Fruit fly (Drosophila melanogaster) whole organism, embryonic: Measurements from ENCODE around the gene w.
A peak's percentile ranks its signal among the peaks of the same experiment; 100 is the strongest.

Experiments
- Asciz ChIP-seq: fragments of 200-800 bp; sonication (Bioruptor generic); optimal IDR thresholded peaks from 2 replicates; lab custom pipeline; 2017; ENCODE audit warnings: missing biosample characterization, mild to moderate bottlenecking, missing genetic modification characterization, missing genetic modification reagents
- CG10209 ChIP-seq: fragments of 200-800 bp; sonication (Bioruptor generic); optimal IDR thresholded peaks from 3 replicates; lab custom pipeline; 2017; ENCODE audit warnings: missing biosample characterization, mild to moderate bottlenecking, missing genetic modification characterization, missing genetic modification reagents
- CG10366 ChIP-seq: fragments of 200-800 bp; sonication (Bioruptor generic); IDR thresholded peaks from 2 replicates; pipeline ENCODE4 v1.3.6; 2022; ENCODE audit warnings: missing biosample characterization, missing genetic modification characterization
- CG10543 ChIP-seq: fragments of 200-800 bp; sonication (Bioruptor generic); optimal IDR thresholded peaks from 3 replicates; lab custom pipeline; 2017; ENCODE audit warnings: missing biosample characterization, mild to moderate bottlenecking, missing genetic modification characterization, moderate library complexity
- CG11560 ChIP-seq: fragments of 200-800 bp; sonication (Bioruptor generic); IDR thresholded peaks from 3 replicates; pipeline ENCODE4 v1.3.6; 2022; ENCODE audit warnings: missing biosample characterization, missing genetic modification characterization
- CG12219 ChIP-seq: fragments of 200-800 bp; sonication (Bioruptor generic); optimal IDR thresholded peaks from 3 replicates; lab custom pipeline; 2018; ENCODE audit warnings: missing biosample characterization, mild to moderate bottlenecking, missing genetic modification characterization
- CG15073 ChIP-seq: fragments of 200-800 bp; sonication (Bioruptor generic); optimal IDR thresholded peaks from 2 replicates; lab custom pipeline; 2016; ENCODE audit warnings: missing biosample characterization, missing genetic modification characterization
- CG17829 ChIP-seq: fragments of 200-800 bp; optimal IDR thresholded peaks from 2 replicates; lab custom pipeline; 2019; ENCODE audit warnings: missing biosample characterization, mild to moderate bottlenecking, missing genetic modification characterization, moderate library complexity
- CG2116 ChIP-seq: fragments of 200-800 bp; sonication (Bioruptor generic); optimal IDR thresholded peaks from 3 replicates; lab custom pipeline; 2018; ENCODE audit warnings: missing biosample characterization, mild to moderate bottlenecking, missing genetic modification characterization
- CG33213 ChIP-seq: fragments of 200-800 bp; sonication (Bioruptor generic); optimal IDR thresholded peaks from 3 replicates; lab custom pipeline; 2016; ENCODE audit warnings: missing biosample characterization, missing genetic modification characterization
- CG3407 ChIP-seq: fragments of 200-800 bp; sonication (Bioruptor generic); optimal IDR thresholded peaks from 2 replicates; lab custom pipeline; 2018; ENCODE audit warnings: missing biosample characterization, mild to moderate bottlenecking, missing genetic modification characterization
- CG34224 ChIP-seq: fragments of 200-800 bp; sonication (Bioruptor generic); IDR thresholded peaks from 3 replicates; pipeline ENCODE4 v1.3.6; 2022; ENCODE audit warnings: missing biosample characterization, missing genetic modification characterization; ENCODE audit not compliant: partially characterized antibody
- CG6791 ChIP-seq: fragments of 200-800 bp; sonication (Bioruptor generic); IDR thresholded peaks from 3 replicates; pipeline ENCODE4 v1.3.6; 2022; ENCODE audit warnings: missing biosample characterization, missing genetic modification characterization; ENCODE audit not compliant: partially characterized antibody
- CG7963 ChIP-seq: fragments of 200-800 bp; sonication (Bioruptor generic); IDR thresholded peaks from 3 replicates; pipeline ENCODE4 v1.3.6; 2022; ENCODE audit warnings: missing biosample characterization, missing genetic modification characterization; ENCODE audit not compliant: partially characterized antibody
- CG7987 ChIP-seq: fragments of 200-800 bp; sonication (Bioruptor generic); optimal IDR thresholded peaks from 2 replicates; lab custom pipeline; 2018; ENCODE audit warnings: missing biosample characterization, mild to moderate bottlenecking, missing genetic modification characterization, moderate library complexity
- CG8281 ChIP-seq: fragments of 200-800 bp; sonication (Bioruptor generic); optimal IDR thresholded peaks from 2 replicates; lab custom pipeline; 2018; ENCODE audit warnings: missing biosample characterization, mild to moderate bottlenecking, missing genetic modification characterization, moderate library complexity
- CG9876 ChIP-seq: fragments of 200-800 bp; sonication (Bioruptor generic); optimal IDR thresholded peaks from 2 replicates; lab custom pipeline; 2016; ENCODE audit warnings: missing biosample characterization, missing genetic modification characterization
- CrebB ChIP-seq: fragments of 200-800 bp; sonication (Bioruptor generic); optimal IDR thresholded peaks from 3 replicates; lab custom pipeline; 2018; ENCODE audit warnings: missing biosample characterization, mild to moderate bottlenecking, missing genetic modification characterization
- E2f2 ChIP-seq: fragments of 200-800 bp; sonication (Bioruptor generic); IDR thresholded peaks from 2 replicates; pipeline ENCODE4 v1.3.6; 2022; ENCODE audit warnings: missing biosample characterization, missing genetic modification characterization
- Eip74EF ChIP-seq, 2 experiments: fragments of 200-800 bp in 1 of 2; fragments of >200 bp in 1 of 2; sonication (Bioruptor generic) in 1 of 2; optimal IDR thresholded peaks; 2 replicates each; lab custom pipeline; 2017 to 2019; ENCODE audit warnings: missing biosample characterization in 2 of 2, missing genetic modification characterization in 2 of 2, mild to moderate bottlenecking in 1 of 2, moderate library complexity in 1 of 2
- Ets65A ChIP-seq: fragments of 200-800 bp; sonication (Bioruptor generic); peaks from one replicate; lab custom pipeline; 2016; ENCODE audit warnings: missing biosample characterization, missing genetic modification characterization
- HLH54F ChIP-seq: fragments of 200-800 bp; sonication (Bioruptor generic); optimal IDR thresholded peaks from 3 replicates; lab custom pipeline; 2016; ENCODE audit warnings: missing biosample characterization, missing genetic modification characterization
- Hmr ChIP-seq: fragments of 200-800 bp; sonication (Bioruptor generic); optimal IDR thresholded peaks from 3 replicates; lab custom pipeline; 2017; ENCODE audit warnings: mild to moderate bottlenecking, missing biosample characterization, missing genetic modification reagents, missing genetic modification characterization
- Hr51 ChIP-seq, 2 experiments: fragments of 200-800 bp; sonication (Bioruptor generic); optimal IDR thresholded peaks; 2 replicates in 1 of 2; 3 replicates in 1 of 2; lab custom pipeline; 2016 to 2018; ENCODE audit warnings: missing biosample characterization in 2 of 2, missing genetic modification characterization in 2 of 2, mild to moderate bottlenecking in 1 of 2, moderate library complexity in 1 of 2
- MTF-1 ChIP-seq: fragments of 200-800 bp; sonication (Bioruptor generic); optimal IDR thresholded peaks from 2 replicates; lab custom pipeline; 2018; ENCODE audit warnings: missing biosample characterization, mild to moderate bottlenecking, missing genetic modification characterization, borderline replicate concordance
- NC2β ChIP-seq: fragments of 200-800 bp; sonication (Bioruptor generic); optimal IDR thresholded peaks from 2 replicates; lab custom pipeline; 2016; ENCODE audit warnings: missing biosample characterization, missing genetic modification characterization
- Opbp ChIP-seq: fragments of 200-800 bp; sonication (Bioruptor generic); IDR thresholded peaks from 3 replicates; pipeline ENCODE4 v1.3.6; 2022; ENCODE audit warnings: missing biosample characterization, missing genetic modification characterization; ENCODE audit not compliant: partially characterized antibody
- Rfx ChIP-seq: fragments of 200-800 bp; sonication (Bioruptor generic); IDR thresholded peaks from 2 replicates; pipeline ENCODE4 v1.3.6; 2022; ENCODE audit warnings: missing biosample characterization, missing genetic modification characterization
- Six4 ChIP-seq: fragments of 200-800 bp; sonication (Bioruptor generic); optimal IDR thresholded peaks from 2 replicates; lab custom pipeline; 2016; ENCODE audit warnings: missing biosample characterization, missing genetic modification characterization
- Sox100B ChIP-seq: fragments of 200-800 bp; sonication (Bioruptor generic); optimal IDR thresholded peaks from 3 replicates; lab custom pipeline; 2018; ENCODE audit warnings: missing biosample characterization, mild to moderate bottlenecking, missing genetic modification characterization
- Sry-δ ChIP-seq: fragments of 200-800 bp; sonication (Bioruptor generic); optimal IDR thresholded peaks from 2 replicates; lab custom pipeline; 2016; ENCODE audit warnings: missing biosample characterization, missing genetic modification characterization
- btn ChIP-seq: fragments of 200-800 bp; sonication (Bioruptor generic); optimal IDR thresholded peaks from 2 replicates; lab custom pipeline; 2016; ENCODE audit warnings: missing biosample characterization, missing genetic modification characterization
- chm ChIP-seq: fragments of 200-800 bp; sonication (Bioruptor generic); IDR thresholded peaks from 2 replicates; pipeline ENCODE4 v1.3.6; 2022; ENCODE audit warnings: missing biosample characterization, missing genetic modification characterization
- corto ChIP-seq: fragments of 200-800 bp; sonication (Bioruptor generic); optimal IDR thresholded peaks from 2 replicates; lab custom pipeline; 2016; ENCODE audit warnings: missing biosample characterization, mild to moderate bottlenecking, missing genetic modification characterization, moderate library complexity
- grau ChIP-seq: fragments of 200-800 bp; optimal IDR thresholded peaks from 3 replicates; lab custom pipeline; 2019; ENCODE audit warnings: missing biosample characterization, mild to moderate bottlenecking, missing genetic modification characterization, moderate library complexity
- ind ChIP-seq: fragments of 200-800 bp; sonication (Bioruptor generic); optimal IDR thresholded peaks from 3 replicates; lab custom pipeline; 2016; ENCODE audit warnings: missing biosample characterization, missing genetic modification characterization
- jing ChIP-seq: fragments of 200-800 bp; sonication (Bioruptor generic); optimal IDR thresholded peaks from 2 replicates; lab custom pipeline; 2018; ENCODE audit warnings: missing biosample characterization, mild to moderate bottlenecking, missing genetic modification characterization
- mam ChIP-seq: fragments of 200-800 bp; sonication (Bioruptor generic); optimal IDR thresholded peaks from 3 replicates; lab custom pipeline; 2016; ENCODE audit warnings: missing biosample characterization, missing genetic modification characterization
- pfk ChIP-seq: fragments of 200-800 bp; sonication (Bioruptor generic); optimal IDR thresholded peaks from 2 replicates; lab custom pipeline; 2018; ENCODE audit warnings: missing biosample characterization, mild to moderate bottlenecking, missing genetic modification characterization, moderate library complexity
- sens-2 ChIP-seq: fragments of 200-800 bp; sonication (Bioruptor generic); IDR thresholded peaks from 2 replicates; pipeline ENCODE4 v1.3.6; 2022; ENCODE audit warnings: missing biosample characterization, missing genetic modification characterization
- sisA ChIP-seq: fragments of 200-800 bp; sonication (Bioruptor generic); IDR thresholded peaks from 2 replicates; pipeline ENCODE4 v1.3.6; 2022; ENCODE audit warnings: missing biosample characterization, missing genetic modification characterization
- slou ChIP-seq: fragments of 200-800 bp; sonication (Bioruptor generic); optimal IDR thresholded peaks from 3 replicates; lab custom pipeline; 2016; ENCODE audit warnings: missing biosample characterization, missing genetic modification characterization
- sna ChIP-seq: fragments of 200-800 bp; sonication (Bioruptor generic); IDR thresholded peaks from 2 replicates; pipeline ENCODE4 v1.3.6; 2022; ENCODE audit warnings: missing biosample characterization, missing genetic modification characterization; ENCODE audit not compliant: partially characterized antibody
- tgo ChIP-seq: fragments of 200-800 bp; sonication (Bioruptor generic); IDR thresholded peaks from 3 replicates; pipeline ENCODE4 v1.3.6; 2022; ENCODE audit warnings: missing biosample characterization, missing genetic modification characterization
- tup ChIP-seq: fragments of 200-800 bp; sonication (Bioruptor generic); optimal IDR thresholded peaks from 2 replicates; lab custom pipeline; 2016; ENCODE audit warnings: missing biosample characterization, mild to moderate bottlenecking, missing genetic modification characterization, moderate library complexity
- unc-4 ChIP-seq: fragments of 200-800 bp; sonication (Bioruptor generic); IDR thresholded peaks from 2 replicates; pipeline ENCODE4 v1.3.6; 2022; ENCODE audit warnings: missing biosample characterization, missing genetic modification characterization; ENCODE audit not compliant: partially characterized antibody
- vfl ChIP-seq: fragments of 200-800 bp; sonication (Bioruptor generic); optimal IDR thresholded peaks from 2 replicates; lab custom pipeline; 2016; ENCODE audit warnings: missing biosample characterization, missing genetic modification characterization
- vvl ChIP-seq: fragments of 200-800 bp; sonication (Bioruptor generic); IDR thresholded peaks from 2 replicates; pipeline ENCODE4 v1.3.6; 2022; ENCODE audit warnings: missing biosample characterization, missing genetic modification characterization
- wek ChIP-seq: fragments of 200-800 bp; sonication (Bioruptor generic); optimal IDR thresholded peaks from 3 replicates; lab custom pipeline; 2018; ENCODE audit warnings: missing biosample characterization, mild to moderate bottlenecking, missing genetic modification characterization, moderate library complexity

w gene

dm6 chrX:2786553-2787118 is 9.6 kb downstream of the w start (continued):
- TF ChIP-seq Eip74EF (GFP tag; optimal IDR thresholded peaks at IDR 0.05; lab: Kevin White, UChicago) (peak in 1 of 2 experiments; percentile 48), CG10543 (no peak), CG10366 (GFP tag; lab: Robert Waterston, UW) (peak; percentile 93), CG8281 (tag; lab: Kevin White, UChicago) (peak; percentile 61), Ets65A (GFP tag; lab: Kevin White, UChicago) (peak; percentile 96), vfl (GFP tag; lab: Kevin White, UChicago) (peak; percentile 81), Sox100B (GFP tag; lab: Kevin White, UChicago) (peak; percentile 74), CG7963 (no peak), btn (GFP tag; lab: Kevin White, UChicago) (peak; percentile 75), CG12219 (peak; percentile 88), ind (GFP tag; lab: Kevin White, UChicago) (peak; percentile 93), CG33213 (GFP tag; lab: Kevin White, UChicago) (peak; percentile 88), sisA (peak; percentile 92), sens-2 (GFP tag; lab: Robert Waterston, UW) (peak; percentile 61; the same call in 1 of the 2 replicates), NC2β (peak; percentile 70), tup (GFP tag; lab: Kevin White, UChicago) (peak; percentile 58), jing (peak; percentile 71), wek (peak; percentile 58), HLH54F (peak; percentile 86), Opbp (no peak), mam (GFP tag; lab: Kevin White, UChicago) (peak; percentile 90), E2f2 (GFP tag; lab: Robert Waterston, UW) (peak; percentile 67), CG9876 (GFP tag; lab: Kevin White, UChicago) (peak; percentile 81), tgo (GFP tag; lab: Robert Waterston, UW) (peak; percentile 93), pfk (GFP tag; lab: Kevin White, UChicago) (no peak), Hr51 (GFP tag; optimal IDR thresholded peaks at IDR 0.05; lab: Kevin White, UChicago) (peak; percentile 81 to 90), Asciz (GFP tag; lab: Kevin White, UChicago) (peak; percentile 79), grau (tag; lab: Kevin White, UChicago) (peak; percentile 72), CG34224 (GFP tag; lab: Robert Waterston, UW) (no peak), CG15073 (GFP tag; lab: Kevin White, UChicago) (no peak), CG7987 (GFP tag; lab: Kevin White, UChicago) (peak; percentile 18), CG3407 (GFP tag; lab: Kevin White, UChicago) (peak; percentile 49), vvl (GFP tag; lab: Robert Waterston, UW) (peak; percentile 95), Six4 (GFP tag; lab: Kevin White, UChicago) (peak; percentile 78), Sry-δ (peak; percentile 50), CrebB (tag; lab: Kevin White, UChicago) (peak; percentile 66), CG11560 (tag; lab: Robert Waterston, UW) (peak; percentile 84), CG10209 (GFP tag; lab: Kevin White, UChicago) (peak; percentile 87), MTF-1 (GFP tag; lab: Kevin White, UChicago) (peak; percentile 80), Rfx (GFP tag; lab: Robert Waterston, UW) (peak; percentile 97), CG2116 (GFP tag; lab: Kevin White, UChicago) (peak; percentile 14), CG17829 (tag; lab: Kevin White, UChicago) (peak; percentile 55), chm (GFP tag; lab: Robert Waterston, UW) (peak; percentile 84), slou (GFP tag; lab: Kevin White, UChicago) (peak; percentile 76), unc-4 (GFP tag; lab: Robert Waterston, UW) (no peak), sna (GFP tag; lab: Robert Waterston, UW) (no peak), Hmr (GFP tag; lab: Kevin White, UChicago) (peak; percentile 85), corto (GFP tag; lab: Kevin White, UChicago) (peak; percentile 63), CG6791 (GFP tag; lab: Robert Waterston, UW) (no peak)
